Fruit fly (Drosophila melanogaster): ENCODE measurements around the gene CG10597.

dm6 chrX:17274798-17275197 is 44.0 kb upstream of the CG10597 start:
- TF ChIP-seq CG8478 (optimal IDR thresholded peaks at IDR 0.05) (no peak), usp (GFP tag; optimal IDR thresholded peaks at IDR 0.05) (no peak)

Measured in whole organism.